Worm (Caenorhabditis elegans) whole organism, L1 larva: ENCODE results near the gene F17E9.18.

Experiments
- blmp-1 ChIP-seq: fragments of 150-350 bp; optimal IDR thresholded peaks from 2 replicates; lab custom pipeline; 2014; ENCODE audit warnings: missing biosample characterization, missing genetic modification characterization
- elt-2 ChIP-seq: sonication (generic microtip); optimal IDR thresholded peaks from 2 replicates; lab custom pipeline; 2016; ENCODE audit warnings: missing genetic modification characterization, mild to moderate bottlenecking, inconsistent platforms, missing compliant biosample characterization, missing genetic modification reagents
- fkh-10 ChIP-seq: sonication (generic microtip); optimal IDR thresholded peaks from 2 replicates; lab custom pipeline; 2017; ENCODE audit warnings: missing biosample characterization, missing genetic modification reagents, missing genetic modification characterization
- jun-1 ChIP-seq: fragments of 150-350 bp; optimal IDR thresholded peaks from 2 replicates; lab custom pipeline; 2014; ENCODE audit warnings: missing biosample characterization, missing genetic modification reagents, missing genetic modification characterization
- lin-39 ChIP-seq: fragments of 150-350 bp; optimal IDR thresholded peaks from 2 replicates; lab custom pipeline; 2014; ENCODE audit warnings: missing biosample characterization, missing genetic modification reagents, missing genetic modification characterization
- lir-3 ChIP-seq: sonication (generic microtip); optimal IDR thresholded peaks from 2 replicates; lab custom pipeline; 2016; ENCODE audit warnings: mild to moderate bottlenecking, missing genetic modification characterization, moderate library complexity, missing compliant biosample characterization; ENCODE audit not compliant: poor library complexity
- nhr-237 ChIP-seq: fragments of 150-350 bp; optimal IDR thresholded peaks from 2 replicates; lab custom pipeline; 2014; ENCODE audit warnings: missing biosample characterization, missing genetic modification characterization
- nhr-76 ChIP-seq: sonication (generic microtip); optimal IDR thresholded peaks from 2 replicates; lab custom pipeline; 2017; ENCODE audit warnings: missing biosample characterization, missing genetic modification characterization
- skn-1 ChIP-seq: fragments of 150-350 bp; optimal IDR thresholded peaks from 2 replicates; lab custom pipeline; 2014; ENCODE audit warnings: missing biosample characterization, missing genetic modification characterization
- snpc-4 ChIP-seq: fragments of 150-350 bp; optimal IDR thresholded peaks from 2 replicates; lab custom pipeline; 2014; ENCODE audit warnings: missing biosample characterization, missing genetic modification characterization
- unc-62 ChIP-seq: fragments of 150-350 bp; optimal IDR thresholded peaks from 2 replicates; lab custom pipeline; 2014; ENCODE audit warnings: missing biosample characterization, missing genetic modification reagents, missing genetic modification characterization
- zag-1 ChIP-seq: fragments of 150-350 bp; optimal IDR thresholded peaks from 2 replicates; lab custom pipeline; 2014; ENCODE audit warnings: missing biosample characterization, missing genetic modification characterization

ce11 chrIV:8333034-8333433 lies 13.9 kb downstream of the F17E9.18 start:
- TF ChIP-seq nhr-237 = no peak
- TF ChIP-seq zag-1 (tag; lab: Kevin White, UChicago) = no peak
- TF ChIP-seq unc-62 (GFP tag; lab: Kevin White, UChicago) = no peak
- no peak for TF ChIP-seq elt-2 (tag; lab: Kevin White, UChicago)
- TF ChIP-seq fkh-10 (GFP tag; lab: Kevin White, UChicago) = no peak
- TF ChIP-seq lir-3 = no peak
- no peak for TF ChIP-seq jun-1
- no peak for TF ChIP-seq lin-39
- TF ChIP-seq snpc-4 = no peak
- no peak for TF ChIP-seq skn-1 (tag; lab: Kevin White, UChicago)
- no peak for TF ChIP-seq blmp-1 (tag; lab: Kevin White, UChicago)
- no peak for TF ChIP-seq nhr-76
